Worm (Caenorhabditis elegans) whole organism, midembryonic: Measurements from ENCODE around the gene C24H12.1.

Source experiments
- T22C8.4 ChIP-seq: fragments of 200-800 bp; sonication (Bioruptor generic); IDR thresholded peaks from 2 replicates; pipeline ENCODE4 v1.3.6; 2022; ENCODE audit warnings: missing genetic modification characterization, missing compliant biosample characterization
- cog-1 ChIP-seq: sonication (generic microtip); optimal IDR thresholded peaks from 2 replicates; lab custom pipeline; 2016; ENCODE audit warnings: missing genetic modification characterization, missing compliant biosample characterization
- flt-1 ChIP-seq: fragments of 200-800 bp; sonication (Bioruptor generic); IDR thresholded peaks from 2 replicates; pipeline ENCODE4 v1.3.6; 2022; ENCODE audit warnings: missing genetic modification characterization, missing compliant biosample characterization
- klf-2 ChIP-seq: fragments of 200-800 bp; sonication (Bioruptor generic); conservative IDR thresholded peaks from 2 replicates; pipeline ENCODE4 v1.3.6; 2022; ENCODE audit warnings: missing genetic modification reagents, missing genetic modification characterization, missing compliant biosample characterization
- med-1 ChIP-seq: sonication (generic microtip); optimal IDR thresholded peaks from 2 replicates; lab custom pipeline; 2017; ENCODE audit warnings: missing genetic modification characterization, mild to moderate bottlenecking, missing compliant biosample characterization, antibody characterized with exemption, missing genetic modification reagents; ENCODE audit not compliant: insufficient read depth
- ref-1 ChIP-seq: fragments of 200-800 bp; sonication (Bioruptor generic); conservative IDR thresholded peaks from 2 replicates; pipeline ENCODE4 v1.3.6; 2022; ENCODE audit warnings: missing genetic modification reagents, missing genetic modification characterization, missing compliant biosample characterization
- tab-1 ChIP-seq: fragments of 200-800 bp; sonication (Bioruptor generic); IDR thresholded peaks from 2 replicates; pipeline ENCODE4 v1.3.6; 2022; ENCODE audit warnings: missing genetic modification characterization, missing compliant biosample characterization
- ztf-23 ChIP-seq: fragments of 200-800 bp; sonication (Bioruptor generic); IDR thresholded peaks from 2 replicates; pipeline ENCODE4 v1.3.6; 2022; ENCODE audit warnings: missing genetic modification reagents, missing genetic modification characterization, missing compliant biosample characterization
- ztf-29 ChIP-seq: fragments of 200-800 bp; sonication (Bioruptor generic); IDR thresholded peaks from 2 replicates; pipeline ENCODE4 v1.3.6; 2022; ENCODE audit warnings: missing genetic modification reagents, missing genetic modification characterization, missing compliant biosample characterization

Gene C24H12.1

ce11 chrII:475890-476420 is 34.8 kb downstream of the C24H12.1 start, which contains the start of gene nsun-1:
nsun-1 (minus strand) TSS chrII:475940.
- TF ChIP-seq ztf-23 (peak; percentile 67; the same call in 1 of the 2 replicates), flt-1 (GFP tag; lab: Robert Waterston, UW) (0 out of 2 replicates have a peak, but pooled peaks have one; percentile 62), med-1 (GFP tag; lab: Kevin White, UChicago) (no peak), cog-1 (no peak), klf-2 (0 out of 2 replicates have a peak, but pooled peaks have one; percentile 30)

ce11 chrII:484328-484916 is 43.2 kb downstream of the C24H12.1 start, which contains the start of the genes gldi-1 and prp-21:
gldi-1 (minus strand) TSS chrII:484378.
prp-21 (plus strand) TSS chrII:484866.
- no peak for TF ChIP-seq ztf-29 (GFP tag; lab: Robert Waterston, UW)
- no peak for TF ChIP-seq ztf-23
- no peak for TF ChIP-seq med-1 (GFP tag; lab: Kevin White, UChicago)
- TF ChIP-seq flt-1 (GFP tag; lab: Robert Waterston, UW): no peak
- no peak for TF ChIP-seq T22C8.4 (GFP tag; lab: Robert Waterston, UW)
- TF ChIP-seq tab-1: no peak
- TF ChIP-seq ref-1 (GFP tag; lab: Robert Waterston, UW): no peak
- no peak for TF ChIP-seq klf-2
- no peak for TF ChIP-seq cog-1
